Fruit fly (Drosophila melanogaster): Measurements from ENCODE around the gene CG15394.

dm6 chr2L:2584461-2585056 lies 7.1 kb upstream of the CG15394 start:
- TF ChIP-seq cyc (GFP tag; optimal IDR thresholded peaks at IDR 0.05) (peak; percentile 24), CG3919 (GFP tag; optimal IDR thresholded peaks at IDR 0.05) (no peak), Lpt (GFP tag; optimal IDR thresholded peaks at IDR 0.05) (no peak), CG8119 (GFP tag; IDR thresholded peaks at IDR 0.05) (no peak; the same call in 2 of the 3 replicates), CG16779 (tag; optimal IDR thresholded peaks at IDR 0.05) (no peak), CG6854 (GFP tag; optimal IDR thresholded peaks at IDR 0.05) (peak; percentile 24), achi (GFP tag; optimal IDR thresholded peaks at IDR 0.05) (peak; percentile 6), eg (GFP tag; IDR thresholded peaks at IDR 0.05) (peak; percentile 47; the same call in 2 of the 3 replicates), CG8632 (GFP tag; optimal IDR thresholded peaks at IDR 0.05) (no peak)
